Worm (Caenorhabditis elegans) whole organism, young adult: Measurements from ENCODE around the gene W03D2.9.

Source experiments
- B0019.2 ChIP-seq: fragments of 200-800 bp; sonication (Bioruptor generic); conservative IDR thresholded peaks from 2 replicates; pipeline ENCODE4 v1.3.6; 2022; ENCODE audit warnings: missing genetic modification reagents, missing genetic modification characterization, missing compliant biosample characterization
- B0261.1 ChIP-seq: sonication (generic microtip); optimal IDR thresholded peaks from 2 replicates; lab custom pipeline; 2016; ENCODE audit warnings: mild to moderate bottlenecking, missing genetic modification characterization, moderate library complexity, missing compliant biosample characterization
- F22D6.2 ChIP-seq: sonication (generic microtip); optimal IDR thresholded peaks from 2 replicates; lab custom pipeline; 2016; ENCODE audit warnings: mild to moderate bottlenecking, missing genetic modification characterization, missing compliant biosample characterization
- F23B12.7 ChIP-seq: sonication (generic microtip); optimal IDR thresholded peaks from 2 replicates; lab custom pipeline; 2017; ENCODE audit warnings: missing genetic modification characterization, mild to moderate bottlenecking, missing compliant biosample characterization, antibody characterized with exemption, moderate library complexity; ENCODE audit not compliant: insufficient read depth
- F39B2.1 ChIP-seq: fragments of 200-800 bp; sonication (Bioruptor generic); IDR thresholded peaks from 2 replicates; pipeline ENCODE4 v1.3.6; 2022; ENCODE audit warnings: missing genetic modification reagents, missing genetic modification characterization, missing compliant biosample characterization
- K11D2.4 ChIP-seq: fragments of 200-800 bp; sonication (Bioruptor generic); IDR thresholded peaks from 2 replicates; pipeline ENCODE4 v1.3.6; 2022; ENCODE audit warnings: missing genetic modification reagents, missing genetic modification characterization, missing compliant biosample characterization
- K12H6.12 ChIP-seq: fragments of 200-800 bp; sonication (Bioruptor generic); optimal IDR thresholded peaks from 2 replicates; lab custom pipeline; 2018; ENCODE audit warnings: mild to moderate bottlenecking, missing genetic modification characterization, missing compliant biosample characterization
- Y53G8AR.9 ChIP-seq: fragments of 200-800 bp; sonication (Bioruptor generic); conservative IDR thresholded peaks from 2 replicates; pipeline ENCODE4 v1.3.6; 2022; ENCODE audit warnings: missing genetic modification reagents, missing genetic modification characterization, missing compliant biosample characterization
- Y67H2A.10 ChIP-seq: fragments of 200-800 bp; sonication (Bioruptor generic); conservative IDR thresholded peaks from 2 replicates; pipeline ENCODE4 v1.3.6; 2022; ENCODE audit warnings: missing genetic modification reagents, missing genetic modification characterization, missing compliant biosample characterization
- akir-1 ChIP-seq: fragments of 200-800 bp; sonication (Bioruptor generic); optimal IDR thresholded peaks from 2 replicates; lab custom pipeline; 2018; ENCODE audit warnings: mild to moderate bottlenecking, missing genetic modification characterization, moderate library complexity, missing compliant biosample characterization
- ama-1 ChIP-seq, 3 experiments: fragments of 150-350 bp in 1 of 3; sonication (generic microtip) in 2 of 3; optimal IDR thresholded peaks; 2 replicates each; lab custom pipeline; 2014 to 2018; ENCODE audit warnings: missing biosample characterization in 2 of 3, missing genetic modification characterization in 2 of 3, missing genetic modification reagents in 2 of 3
- atf-7 ChIP-seq: sonication (generic microtip); optimal IDR thresholded peaks from 2 replicates; lab custom pipeline; 2017; ENCODE audit warnings: mild to moderate bottlenecking, missing genetic modification characterization, missing compliant biosample characterization
- attf-5 ChIP-seq: fragments of 200-800 bp; sonication (Bioruptor generic); optimal IDR thresholded peaks from 2 replicates; lab custom pipeline; 2018; ENCODE audit warnings: mild to moderate bottlenecking, missing genetic modification characterization, missing compliant biosample characterization
- cebp-1 ChIP-seq, 2 experiments: fragments of 200-800 bp in 1 of 2; sonication (Bioruptor generic) in 1 of 2; sonication (generic microtip) in 1 of 2; IDR thresholded peaks in 1 of 2; optimal IDR thresholded peaks in 1 of 2; 2 replicates each; pipeline versions ENCODE4 v1.3.6 to Lab custom; 2017 to 2022; ENCODE audit warnings: missing compliant biosample characterization in 2 of 2, missing genetic modification characterization in 2 of 2, mild to moderate bottlenecking in 1 of 2, missing genetic modification reagents in 1 of 2, moderate library complexity in 1 of 2
- cebp-2 ChIP-seq: fragments of 200-800 bp; sonication (Bioruptor generic); IDR thresholded peaks from 2 replicates; pipeline ENCODE4 v1.3.6; 2022; ENCODE audit warnings: missing genetic modification characterization, missing compliant biosample characterization
- ceh-91 ChIP-seq: fragments of 200-800 bp; sonication (Bioruptor generic); IDR thresholded peaks from 2 replicates; pipeline ENCODE4 v1.3.6; 2022; ENCODE audit warnings: missing genetic modification reagents, missing genetic modification characterization, missing compliant biosample characterization
- dox-1 ChIP-seq: fragments of 200-800 bp; sonication (Bioruptor generic); IDR thresholded peaks from 2 replicates; pipeline ENCODE4 v1.3.6; 2022; ENCODE audit warnings: missing genetic modification reagents, missing genetic modification characterization, missing compliant biosample characterization
- dpff-1 ChIP-seq: sonication (generic microtip); optimal IDR thresholded peaks from 2 replicates; lab custom pipeline; 2017; ENCODE audit warnings: mild to moderate bottlenecking, missing genetic modification characterization, missing compliant biosample characterization
- dpl-1 ChIP-seq: fragments of 150-350 bp; optimal IDR thresholded peaks from 2 replicates; lab custom pipeline; 2014; ENCODE audit warnings: missing biosample characterization, missing genetic modification reagents, missing genetic modification characterization
- efl-1 ChIP-seq: fragments of 150-350 bp; optimal IDR thresholded peaks from 2 replicates; lab custom pipeline; 2014; ENCODE audit warnings: missing biosample characterization, missing genetic modification reagents, missing genetic modification characterization
- egrh-3 ChIP-seq: fragments of 200-800 bp; sonication (Bioruptor generic); IDR thresholded peaks from 2 replicates; pipeline ENCODE4 v1.3.6; 2022; ENCODE audit warnings: missing genetic modification reagents, missing genetic modification characterization, missing compliant biosample characterization
- hmg-20 ChIP-seq: fragments of 200-800 bp; sonication (Bioruptor generic); IDR thresholded peaks from 2 replicates; pipeline ENCODE4 v1.3.6; 2022; ENCODE audit warnings: missing genetic modification reagents, missing genetic modification characterization, missing compliant biosample characterization
- hsf-1 ChIP-seq: fragments of 200-800 bp; sonication (Bioruptor generic); IDR thresholded peaks from 2 replicates; pipeline ENCODE4 v1.3.6; 2022; ENCODE audit warnings: missing genetic modification reagents, missing genetic modification characterization, missing compliant biosample characterization
- lin-35 ChIP-seq, 3 experiments: fragments of 150-350 bp in 2 of 3; sonication (generic microtip) in 1 of 3; optimal IDR thresholded peaks; 2 replicates each; lab custom pipeline; 2014 to 2018; ENCODE audit warnings: missing biosample characterization in 3 of 3, missing genetic modification characterization in 3 of 3, missing genetic modification reagents in 3 of 3
- lin-54 ChIP-seq: fragments of 200-800 bp; sonication (Bioruptor generic); optimal IDR thresholded peaks from 2 replicates; lab custom pipeline; 2018; ENCODE audit warnings: mild to moderate bottlenecking, missing genetic modification characterization, missing compliant biosample characterization
- lir-1 ChIP-seq: fragments of 200-800 bp; sonication (Bioruptor generic); conservative IDR thresholded peaks from 2 replicates; pipeline ENCODE4 v1.3.6; 2022; ENCODE audit warnings: missing genetic modification reagents, missing genetic modification characterization, missing compliant biosample characterization
- lsl-1 ChIP-seq: fragments of 200-800 bp; sonication (Bioruptor generic); optimal IDR thresholded peaks from 2 replicates; lab custom pipeline; 2018; ENCODE audit warnings: mild to moderate bottlenecking, missing genetic modification characterization, moderate library complexity, missing compliant biosample characterization
- madf-6 ChIP-seq: fragments of 200-800 bp; sonication (Bioruptor generic); IDR thresholded peaks from 2 replicates; pipeline ENCODE4 v1.3.6; 2022; ENCODE audit warnings: missing genetic modification reagents, missing genetic modification characterization, missing compliant biosample characterization
- mcd-1 ChIP-seq: fragments of 200-800 bp; sonication (Bioruptor generic); IDR thresholded peaks from 2 replicates; pipeline ENCODE4 v1.3.6; 2022; ENCODE audit warnings: missing genetic modification reagents, missing genetic modification characterization, missing compliant biosample characterization
- mel-28 ChIP-seq: sonication (generic microtip); optimal IDR thresholded peaks from 2 replicates; lab custom pipeline; 2016; ENCODE audit warnings: borderline replicate concordance, mild to moderate bottlenecking, missing genetic modification characterization, missing compliant biosample characterization
- nfya-1 ChIP-seq: sonication (generic microtip); optimal IDR thresholded peaks from 2 replicates; lab custom pipeline; 2017; ENCODE audit warnings: antibody characterized with exemption, missing compliant biosample characterization, missing genetic modification characterization, borderline replicate concordance; ENCODE audit not compliant: insufficient read depth
- rcor-1 ChIP-seq: fragments of 200-800 bp; sonication (Bioruptor generic); IDR thresholded peaks from 2 replicates; pipeline ENCODE4 v1.3.6; 2022; ENCODE audit warnings: missing genetic modification reagents, missing genetic modification characterization, missing compliant biosample characterization
- sdz-38 ChIP-seq: sonication (generic microtip); optimal IDR thresholded peaks from 2 replicates; lab custom pipeline; 2016; ENCODE audit warnings: missing genotype, missing genetic modification characterization, missing compliant biosample characterization
- snpc-1.1 ChIP-seq: sonication (generic microtip); optimal IDR thresholded peaks from 2 replicates; lab custom pipeline; 2017; ENCODE audit warnings: missing genetic modification characterization, mild to moderate bottlenecking, missing compliant biosample characterization, antibody characterized with exemption, moderate library complexity, missing genotype, missing genetic modification reagents; ENCODE audit not compliant: insufficient read depth
- snpc-1.3 ChIP-seq: sonication (generic microtip); optimal IDR thresholded peaks from 2 replicates; lab custom pipeline; 2017; ENCODE audit warnings: missing genetic modification characterization, mild to moderate bottlenecking, missing compliant biosample characterization, antibody characterized with exemption, moderate library complexity, missing genotype, missing genetic modification reagents; ENCODE audit not compliant: insufficient read depth
- snpc-3.4 ChIP-seq: sonication (generic microtip); optimal IDR thresholded peaks from 2 replicates; lab custom pipeline; 2017; ENCODE audit warnings: missing genetic modification characterization, mild to moderate bottlenecking, missing compliant biosample characterization, antibody characterized with exemption, moderate library complexity, missing genotype, missing genetic modification reagents
- xnd-1 ChIP-seq: sonication (generic microtip); optimal IDR thresholded peaks from 2 replicates; lab custom pipeline; 2016; ENCODE audit warnings: missing genotype, missing genetic modification reagents, missing genetic modification characterization, missing compliant biosample characterization
- ztf-22 ChIP-seq: fragments of 200-800 bp; sonication (Bioruptor generic); optimal IDR thresholded peaks from 2 replicates; lab custom pipeline; 2018; ENCODE audit warnings: mild to moderate bottlenecking, missing genetic modification characterization, moderate library complexity, missing compliant biosample characterization
- ztf-28 ChIP-seq: fragments of 200-800 bp; sonication (Bioruptor generic); IDR thresholded peaks from 2 replicates; pipeline ENCODE4 v1.3.6; 2022; ENCODE audit warnings: missing genetic modification reagents, missing genetic modification characterization, missing compliant biosample characterization

W03D2.9 gene

ce11 chrIV:4114526-4114925 is 40.0 kb upstream of the W03D2.9 start, which contains the start of gene F49F1.15:
F49F1.15 (minus strand) TSS chrIV:4114626.
- TF ChIP-seq K11D2.4 (GFP tag; lab: Robert Waterston, UW) (no peak), xnd-1 (tag; lab: Kevin White, UChicago) (no peak), B0261.1 (tag; lab: Kevin White, UChicago) (no peak), ztf-22 (GFP tag; lab: Kevin White, UChicago) (no peak), ztf-28 (GFP tag; lab: Robert Waterston, UW) (no peak), rcor-1 (GFP tag; lab: Robert Waterston, UW) (no peak)
- TF ChIP-seq, all 124 proteins: peak for 0

ce11 chrIV:4112387-4112786 is 37.9 kb upstream of the W03D2.9 start, which contains the start of gene F49F1.14:
F49F1.14 (minus strand) TSS chrIV:4112487.
- no peak for TF ChIP-seq dpl-1 (GFP tag; lab: Kevin White, UChicago)
- no peak for TF ChIP-seq dox-1 (GFP tag; lab: Robert Waterston, UW)
- TF ChIP-seq K12H6.12 (tag; lab: Kevin White, UChicago) = no peak
- no peak for TF ChIP-seq egrh-3 (GFP tag; lab: Robert Waterston, UW)
- TF ChIP-seq Y53G8AR.9 (GFP tag; lab: Robert Waterston, UW) = no peak
- TF ChIP-seq B0019.2 (GFP tag; lab: Robert Waterston, UW) = no peak
- TF ChIP-seq ceh-91 (GFP tag; lab: Robert Waterston, UW) = no peak
- no peak for TF ChIP-seq F23B12.7 (tag; lab: Kevin White, UChicago)
- TF ChIP-seq efl-1 = no peak
- TF ChIP-seq snpc-1.3 = no peak
- TF ChIP-seq madf-6 (GFP tag; lab: Robert Waterston, UW) = no peak
- no peak for TF ChIP-seq atf-7 (tag; lab: Kevin White, UChicago)
- TF ChIP-seq nfya-1 (tag; lab: Kevin White, UChicago) = no peak
- no peak for TF ChIP-seq Y67H2A.10 (GFP tag; lab: Robert Waterston, UW)
- no peak for TF ChIP-seq mcd-1 (GFP tag; lab: Robert Waterston, UW)
- no peak for TF ChIP-seq hsf-1 (GFP tag; lab: Robert Waterston, UW)
- TF ChIP-seq snpc-1.1 (tag; lab: Kevin White, UChicago) = no peak
- TF ChIP-seq ztf-28 (GFP tag; lab: Robert Waterston, UW) = no peak
- TF ChIP-seq cebp-1 (GFP tag; IDR thresholded peaks at IDR 0.05; lab: Robert Waterston, UW) = no peak
- no peak for TF ChIP-seq cebp-1 (tag; optimal IDR thresholded peaks at IDR 0.05; lab: Kevin White, UChicago)

ce11 chrIV:4108767-4109166 is 34.3 kb upstream of the W03D2.9 start, which contains the start of gene C35B1.7:
C35B1.7 (plus strand) TSS chrIV:4109067.
- TF ChIP-seq dox-1 (GFP tag; lab: Robert Waterston, UW) (no peak), dpff-1 (tag; lab: Kevin White, UChicago) (no peak), mel-28 (no peak), mcd-1 (GFP tag; lab: Robert Waterston, UW) (no peak), cebp-2 (GFP tag; lab: Robert Waterston, UW) (no peak), lir-1 (GFP tag; lab: Robert Waterston, UW) (no peak), hsf-1 (GFP tag; lab: Robert Waterston, UW) (no peak), snpc-1.1 (tag; lab: Kevin White, UChicago) (no peak), lin-54 (no peak), F23B12.7 (tag; lab: Kevin White, UChicago) (no peak)
- TF ChIP-seq, all 124 proteins: peak for 0

- TF ChIP-seq sdz-38 (tag; lab: Kevin White, UChicago) = no peak
- no peak for TF ChIP-seq F39B2.1 (GFP tag; lab: Robert Waterston, UW)
- TF ChIP-seq lin-35 (GFP tag; optimal IDR thresholded peaks at IDR 0.05; lab: Kevin White, UChicago) = no peak
- no peak for TF ChIP-seq ama-1 (optimal IDR thresholded peaks at IDR 0.05; lab: Kevin White, UChicago)
- TF ChIP-seq ama-1 (GFP tag; optimal IDR thresholded peaks at IDR 0.05; lab: Kevin White, UChicago) = no peak
- TF ChIP-seq akir-1 (GFP tag; lab: Kevin White, UChicago) = no peak
- no peak for TF ChIP-seq mcd-1 (GFP tag; lab: Robert Waterston, UW)
- TF ChIP-seq attf-5 (GFP tag; lab: Kevin White, UChicago) = no peak
- no peak for TF ChIP-seq mel-28
- no peak for TF ChIP-seq hsf-1 (GFP tag; lab: Robert Waterston, UW)
- TF ChIP-seq lsl-1 (GFP tag; lab: Kevin White, UChicago) = no peak
- no peak for TF ChIP-seq hmg-20 (GFP tag; lab: Robert Waterston, UW)
- no peak for TF ChIP-seq egrh-3 (GFP tag; lab: Robert Waterston, UW)
- no peak for TF ChIP-seq snpc-3.4
- TF ChIP-seq F22D6.2 (tag; lab: Kevin White, UChicago) = no peak
Measured at ce11 chrIV:4102720-4103119, 28.2 kb upstream of the W03D2.9 start, which contains the start of gene ubc-1. ubc-1 (plus strand) TSS chrIV:4103020.
